Worm (Caenorhabditis elegans) whole organism, L4 larva: Measurements from ENCODE around the gene cht-5.

Experiments
- ZK546.5 ChIP-seq, 2 experiments: sonication (generic microtip); optimal IDR thresholded peaks; 2 replicates each; lab custom pipeline; 2017; ENCODE audit warnings: missing biosample characterization in 2 of 2, missing genetic modification characterization in 2 of 2
- ama-1 ChIP-seq: fragments of 150-350 bp; optimal IDR thresholded peaks from 2 replicates; lab custom pipeline; 2014; ENCODE audit warnings: inconsistent platforms, mixed read lengths
- ceh-82 ChIP-seq: sonication (generic microtip); optimal IDR thresholded peaks from 2 replicates; lab custom pipeline; 2017; ENCODE audit warnings: missing biosample characterization, missing genetic modification characterization
- ces-1 ChIP-seq: fragments of 150-350 bp; sonication (generic microtip); optimal IDR thresholded peaks from 4 replicates; lab custom pipeline; 2014; ENCODE audit warnings: missing biosample characterization, missing genetic modification reagents, missing genetic modification characterization
- egl-27 ChIP-seq: sonication (generic microtip); optimal IDR thresholded peaks from 3 replicates; lab custom pipeline; 2017; ENCODE audit warnings: missing biosample characterization, missing genetic modification reagents, missing genetic modification characterization
- fos-1 ChIP-seq: fragments of 150-350 bp; optimal IDR thresholded peaks from 2 replicates; lab custom pipeline; 2014; ENCODE audit warnings: missing biosample characterization, missing genetic modification characterization
- hlh-30 ChIP-seq: sonication (generic microtip); optimal IDR thresholded peaks from 2 replicates; lab custom pipeline; 2017; ENCODE audit warnings: antibody characterized with exemption, mild to moderate bottlenecking, missing genetic modification characterization, missing compliant biosample characterization; ENCODE audit not compliant: insufficient read depth
- lin-39 ChIP-seq: fragments of 150-350 bp; optimal IDR thresholded peaks from 2 replicates; lab custom pipeline; 2014; ENCODE audit warnings: missing biosample characterization, missing genetic modification reagents, missing genetic modification characterization
- lsy-2 ChIP-seq, 2 experiments: fragments of 150-350 bp in 1 of 2; sonication (generic microtip) in 1 of 2; optimal IDR thresholded peaks; 2 replicates each; lab custom pipeline; 2014 to 2017; ENCODE audit warnings: missing biosample characterization in 2 of 2, missing genetic modification characterization in 2 of 2
- nhr-11 ChIP-seq: fragments of 150-350 bp; optimal IDR thresholded peaks from 2 replicates; lab custom pipeline; 2014; ENCODE audit warnings: missing biosample characterization, missing genetic modification characterization
- nhr-237 ChIP-seq: sonication (generic microtip); optimal IDR thresholded peaks from 2 replicates; lab custom pipeline; 2017; ENCODE audit warnings: missing biosample characterization, missing genetic modification characterization
- nhr-28 ChIP-seq: fragments of 150-350 bp; optimal IDR thresholded peaks from 2 replicates; lab custom pipeline; 2014; ENCODE audit warnings: missing biosample characterization, missing genetic modification characterization
- pqm-1 ChIP-seq: sonication (generic microtip); optimal IDR thresholded peaks from 2 replicates; lab custom pipeline; 2017; ENCODE audit warnings: missing biosample characterization, missing genetic modification characterization

- TF ChIP-seq ces-1 (GFP tag; lab: Kevin White, UChicago) (no peak), nhr-237 (tag; lab: Kevin White, UChicago) (no peak), lin-39 (no peak), hlh-30 (tag; lab: Kevin White, UChicago) (no peak), egl-27 (tag; lab: Kevin White, UChicago) (no peak), lsy-2 (tag; optimal IDR thresholded peaks at IDR 0.05; lab: Kevin White, UChicago) (no peak), nhr-11 (tag; lab: Kevin White, UChicago) (no peak), pqm-1 (tag; lab: Kevin White, UChicago) (peak; percentile 44), ceh-82 (tag; lab: Kevin White, UChicago) (no peak), nhr-28 (tag; lab: Kevin White, UChicago) (peak; percentile 17), ama-1 (lab: Kevin White, UChicago) (no peak), fos-1 (tag; lab: Kevin White, UChicago) (no peak), ZK546.5 (tag; optimal IDR thresholded peaks at IDR 0.05; lab: Kevin White, UChicago) (no peak)
Measured at ce11 chrV:10111129-10111528, 3.3 kb upstream of the cht-5 start.
